Fruit fly (Drosophila melanogaster) whole organism, embryonic: ENCODE measurements around the gene Pex7.

ENCODE experiments used
- Ada2b ChIP-seq: fragments of 200-800 bp; sonication (Bioruptor generic); IDR thresholded peaks from 2 replicates; pipeline ENCODE4 v1.3.6; 2022; ENCODE audit warnings: missing biosample characterization, missing genetic modification characterization
- B-H2 ChIP-seq: fragments of 200-800 bp; sonication (Bioruptor generic); optimal IDR thresholded peaks from 2 replicates; lab custom pipeline; 2018; ENCODE audit warnings: missing biosample characterization, mild to moderate bottlenecking, missing genetic modification characterization
- CG14050 ChIP-seq: fragments of 200-800 bp; sonication (Bioruptor generic); IDR thresholded peaks from 3 replicates; pipeline ENCODE4 v1.3.6; 2022; ENCODE audit warnings: missing biosample characterization, missing genetic modification characterization
- CG1647 ChIP-seq: fragments of 200-800 bp; sonication (Bioruptor generic); optimal IDR thresholded peaks from 3 replicates; lab custom pipeline; 2016; ENCODE audit warnings: missing biosample characterization, missing genetic modification characterization
- CG16815 ChIP-seq: fragments of 200-800 bp; sonication (Bioruptor generic); optimal IDR thresholded peaks from 3 replicates; lab custom pipeline; 2017; ENCODE audit warnings: missing biosample characterization, mild to moderate bottlenecking, missing genetic modification characterization
- CG17912 ChIP-seq: fragments of 200-800 bp; sonication (Bioruptor generic); optimal IDR thresholded peaks from 2 replicates; lab custom pipeline; 2018; ENCODE audit warnings: missing biosample characterization, mild to moderate bottlenecking, missing genetic modification characterization
- CG1832 ChIP-seq: fragments of 200-800 bp; sonication (Bioruptor generic); optimal IDR thresholded peaks from 2 replicates; lab custom pipeline; 2017; ENCODE audit warnings: missing biosample characterization, mild to moderate bottlenecking, missing genetic modification characterization, inconsistent platforms
- CG2199 ChIP-seq: fragments of 200-800 bp; sonication (Bioruptor generic); IDR thresholded peaks from 3 replicates; pipeline ENCODE4 v1.3.6; 2022; ENCODE audit warnings: missing biosample characterization, missing genetic modification characterization
- CG31365 ChIP-seq: fragments of 200-800 bp; sonication (Bioruptor generic); optimal IDR thresholded peaks from 2 replicates; lab custom pipeline; 2018; ENCODE audit warnings: missing biosample characterization, mild to moderate bottlenecking, missing genetic modification characterization
- CG31388 ChIP-seq: fragments of 200-800 bp; sonication (Bioruptor generic); optimal IDR thresholded peaks from 2 replicates; lab custom pipeline; 2016; ENCODE audit warnings: missing biosample characterization, missing genetic modification characterization
- CG32772 ChIP-seq: fragments of 200-800 bp; sonication (Bioruptor generic); IDR thresholded peaks from 2 replicates; pipeline ENCODE4 v1.3.6; 2022; ENCODE audit warnings: missing biosample characterization, missing genetic modification characterization
- CG33557 ChIP-seq: fragments of 200-800 bp; sonication (Bioruptor generic); optimal IDR thresholded peaks from 2 replicates; lab custom pipeline; 2019; ENCODE audit warnings: missing biosample characterization, mild to moderate bottlenecking, missing genetic modification characterization, moderate library complexity
- CG34376 ChIP-seq: fragments of 200-800 bp; sonication (Bioruptor generic); optimal IDR thresholded peaks from 2 replicates; lab custom pipeline; 2018; ENCODE audit warnings: missing biosample characterization, mild to moderate bottlenecking, missing genetic modification characterization
- CG4617 ChIP-seq: fragments of 200-800 bp; sonication (Bioruptor generic); optimal IDR thresholded peaks from 3 replicates; lab custom pipeline; 2016; ENCODE audit warnings: missing biosample characterization, missing genetic modification characterization, borderline replicate concordance
- CG8359 ChIP-seq: fragments of 200-800 bp; sonication (Bioruptor generic); optimal IDR thresholded peaks from 2 replicates; lab custom pipeline; 2017; ENCODE audit warnings: missing biosample characterization, mild to moderate bottlenecking, missing genetic modification characterization, borderline replicate concordance
- CG8944 ChIP-seq: fragments of 200-800 bp; sonication (Bioruptor generic); optimal IDR thresholded peaks from 3 replicates; lab custom pipeline; 2016; ENCODE audit warnings: missing biosample characterization, missing genetic modification characterization
- CG9817 ChIP-seq: fragments of 200-800 bp; sonication (Bioruptor generic); optimal IDR thresholded peaks from 2 replicates; lab custom pipeline; 2018; ENCODE audit warnings: missing biosample characterization, mild to moderate bottlenecking, missing genetic modification characterization, moderate library complexity
- Camta ChIP-seq: fragments of 200-800 bp; sonication (Bioruptor generic); optimal IDR thresholded peaks from 2 replicates; lab custom pipeline; 2016; ENCODE audit warnings: missing biosample characterization, missing genetic modification characterization
- Chrac-16 ChIP-seq: fragments of 200-800 bp; sonication (Bioruptor generic); optimal IDR thresholded peaks from 3 replicates; lab custom pipeline; 2016; ENCODE audit warnings: missing biosample characterization, missing genetic modification characterization
- D19B ChIP-seq: fragments of 200-800 bp; sonication (Bioruptor generic); optimal IDR thresholded peaks from 2 replicates; lab custom pipeline; 2017; ENCODE audit warnings: missing biosample characterization, mild to moderate bottlenecking, missing genetic modification characterization
- Drgx ChIP-seq: fragments of 200-800 bp; sonication (Bioruptor generic); IDR thresholded peaks from 2 replicates; pipeline ENCODE4 v1.3.6; 2022; ENCODE audit warnings: missing biosample characterization, missing genetic modification characterization
- Elba2 ChIP-seq: fragments of 200-800 bp; sonication (Bioruptor generic); optimal IDR thresholded peaks from 3 replicates; lab custom pipeline; 2016; ENCODE audit warnings: missing biosample characterization, missing genetic modification characterization
- Hr3 ChIP-seq: fragments of 200-800 bp; sonication (Bioruptor generic); optimal IDR thresholded peaks from 3 replicates; lab custom pipeline; 2016; ENCODE audit warnings: missing biosample characterization, missing genetic modification characterization
- Hr39 ChIP-seq: fragments of >200 bp; optimal IDR thresholded peaks from 2 replicates; lab custom pipeline; 2017
- Kr ChIP-seq: fragments of 200-800 bp; sonication (Bioruptor generic); optimal IDR thresholded peaks from 2 replicates; lab custom pipeline; 2017; ENCODE audit warnings: missing biosample characterization, mild to moderate bottlenecking, missing genetic modification characterization
- MESR4 ChIP-seq: fragments of 200-800 bp; sonication (Bioruptor generic); optimal IDR thresholded peaks from 2 replicates; lab custom pipeline; 2018; ENCODE audit warnings: missing biosample characterization, mild to moderate bottlenecking, missing genetic modification characterization, moderate library complexity
- Med ChIP-seq: fragments of 200-800 bp; sonication (Bioruptor generic); peaks from one replicate; lab custom pipeline; 2016; ENCODE audit warnings: missing biosample characterization, missing genetic modification characterization, mild to moderate bottlenecking, inconsistent platforms, moderate library complexity
- NFAT ChIP-seq: fragments of 200-800 bp; sonication (Bioruptor generic); IDR thresholded peaks from 2 replicates; pipeline ENCODE4 v1.3.6; 2022; ENCODE audit warnings: missing biosample characterization, missing genetic modification characterization
- NfI ChIP-seq: fragments of 200-800 bp; sonication (Bioruptor generic); optimal IDR thresholded peaks from 3 replicates; lab custom pipeline; 2018; ENCODE audit warnings: missing biosample characterization, mild to moderate bottlenecking, missing genetic modification characterization, moderate library complexity
- Opbp ChIP-seq: fragments of 200-800 bp; sonication (Bioruptor generic); IDR thresholded peaks from 3 replicates; pipeline ENCODE4 v1.3.6; 2022; ENCODE audit warnings: missing biosample characterization, missing genetic modification characterization; ENCODE audit not compliant: partially characterized antibody
- Sox102F ChIP-seq: fragments of 200-800 bp; sonication (Bioruptor generic); optimal IDR thresholded peaks from 2 replicates; lab custom pipeline; 2018; ENCODE audit warnings: missing biosample characterization, mild to moderate bottlenecking, missing genetic modification characterization, moderate library complexity
- Spps ChIP-seq: fragments of 200-800 bp; sonication (Bioruptor generic); optimal IDR thresholded peaks from 2 replicates; lab custom pipeline; 2018; ENCODE audit warnings: missing biosample characterization, mild to moderate bottlenecking, missing genetic modification characterization
- Trl ChIP-seq, 3 experiments: fragments of >200 bp in 2 of 3; fragments of 200-800 bp in 1 of 3; sonication (Bioruptor generic) in 1 of 3; optimal IDR thresholded peaks; 2 replicates in 1 of 3; 3 replicates in 2 of 3; lab custom pipeline; 2016 to 2017; ENCODE audit warnings: missing biosample characterization in 1 of 3, missing genetic modification characterization in 1 of 3
- Xbp1 ChIP-seq: fragments of 200-800 bp; sonication (Bioruptor generic); optimal IDR thresholded peaks from 3 replicates; lab custom pipeline; 2016; ENCODE audit warnings: missing biosample characterization, mild to moderate bottlenecking, missing genetic modification characterization
- crol ChIP-seq: fragments of 200-800 bp; sonication (Bioruptor generic); IDR thresholded peaks from 2 replicates; pipeline ENCODE4 v1.3.6; 2022; ENCODE audit warnings: missing biosample characterization, missing genetic modification characterization
- fd96Cb ChIP-seq: fragments of 200-800 bp; sonication (Bioruptor generic); optimal IDR thresholded peaks from 2 replicates; lab custom pipeline; 2018; ENCODE audit warnings: missing biosample characterization, mild to moderate bottlenecking, missing genetic modification characterization, moderate library complexity
- gem ChIP-seq: fragments of 200-800 bp; sonication (Bioruptor generic); optimal IDR thresholded peaks from 2 replicates; lab custom pipeline; 2019; ENCODE audit warnings: missing biosample characterization, mild to moderate bottlenecking, missing genetic modification characterization, moderate library complexity
- gsb ChIP-seq: fragments of 200-800 bp; sonication (Bioruptor generic); IDR thresholded peaks from 2 replicates; pipeline ENCODE4 v1.3.6; 2022; ENCODE audit warnings: missing biosample characterization, missing genetic modification characterization
- gsb-n ChIP-seq: fragments of 200-800 bp; sonication (Bioruptor generic); optimal IDR thresholded peaks from 3 replicates; lab custom pipeline; 2018; ENCODE audit warnings: missing biosample characterization, mild to moderate bottlenecking, missing genetic modification characterization
- gt ChIP-seq: fragments of 200-800 bp; sonication (Bioruptor generic); IDR thresholded peaks from 2 replicates; pipeline ENCODE4 v1.3.6; 2022; ENCODE audit warnings: missing biosample characterization, missing genetic modification characterization
- lov ChIP-seq, 2 experiments: fragments of 200-800 bp in 1 of 2; fragments of >200 bp in 1 of 2; sonication (Bioruptor generic) in 1 of 2; IDR thresholded peaks in 1 of 2; optimal IDR thresholded peaks in 1 of 2; 2 replicates in 1 of 2; 3 replicates in 1 of 2; pipeline versions ENCODE4 v1.3.6 to Lab custom; 2017 to 2022; ENCODE audit warnings: missing biosample characterization in 1 of 2, missing genetic modification characterization in 1 of 2
- nom ChIP-seq: fragments of 200-800 bp; sonication (Bioruptor generic); optimal IDR thresholded peaks from 2 replicates; lab custom pipeline; 2017; ENCODE audit warnings: missing biosample characterization, missing genetic modification characterization, mild to moderate bottlenecking, moderate library complexity, missing genetic modification reagents
- pho ChIP-seq: fragments of 200-800 bp; sonication (Bioruptor generic); optimal IDR thresholded peaks from 2 replicates; lab custom pipeline; 2016; ENCODE audit warnings: missing biosample characterization, missing genetic modification characterization
- sim ChIP-seq: fragments of 200-800 bp; sonication (Bioruptor generic); IDR thresholded peaks from 2 replicates; pipeline ENCODE4 v1.3.6; 2022; ENCODE audit warnings: missing biosample characterization, missing genetic modification characterization
- stc ChIP-seq: fragments of 200-800 bp; sonication (Bioruptor generic); IDR thresholded peaks from 2 replicates; pipeline ENCODE4 v1.3.6; 2022; ENCODE audit warnings: missing biosample characterization, missing genetic modification characterization
- stwl ChIP-seq: fragments of 200-800 bp; sonication (Bioruptor generic); optimal IDR thresholded peaks from 3 replicates; lab custom pipeline; 2018; ENCODE audit warnings: missing biosample characterization, mild to moderate bottlenecking, missing genetic modification characterization, moderate library complexity
- zen ChIP-seq: fragments of 200-800 bp; sonication (Bioruptor generic); optimal IDR thresholded peaks from 3 replicates; lab custom pipeline; 2018; ENCODE audit warnings: missing biosample characterization, mild to moderate bottlenecking, missing genetic modification characterization, moderate library complexity
- zen2 ChIP-seq: fragments of 200-800 bp; sonication (Bioruptor generic); IDR thresholded peaks from 3 replicates; pipeline ENCODE4 v1.3.6; 2022; ENCODE audit warnings: missing biosample characterization, missing genetic modification characterization; ENCODE audit not compliant: partially characterized antibody

Gene Pex7

dm6 chr3L:8627839-8628827, 18.8 kb upstream of the Pex7 start (continued):
- TF ChIP-seq stc (GFP tag; lab: Robert Waterston, UW) (0 out of 2 replicates have a peak, but pooled peaks have one; percentile 40), CG1832 (no peak), sim (GFP tag; lab: Robert Waterston, UW) (no peak), zen2 (GFP tag; lab: Robert Waterston, UW) (no peak), CG34376 (GFP tag; lab: Kevin White, UChicago) (no peak), zen (tag; lab: Kevin White, UChicago) (no peak), CG14050 (no peak), CG9817 (no peak), Xbp1 (GFP tag; lab: Kevin White, UChicago) (no peak), CG4617 (GFP tag; lab: Kevin White, UChicago) (no peak), CG32772 (GFP tag; lab: Robert Waterston, UW) (no peak), CG16815 (no peak), MESR4 (GFP tag; lab: Kevin White, UChicago) (no peak), Drgx (no peak), crol (GFP tag; lab: Robert Waterston, UW) (peak; percentile 47; the same call in 1 of the 2 replicates), pho (GFP tag; lab: Kevin White, UChicago) (no peak), CG8359 (GFP tag; lab: Kevin White, UChicago) (no peak), D19B (GFP tag; lab: Kevin White, UChicago) (no peak), gt (GFP tag; lab: Robert Waterston, UW) (no peak), CG2199 (peak; percentile 14; the same call in 1 of the 3 replicates), fd96Cb (tag; lab: Kevin White, UChicago) (no peak), CG33557 (GFP tag; lab: Kevin White, UChicago) (no peak), CG1647 (GFP tag; lab: Kevin White, UChicago) (no peak), Chrac-16 (GFP tag; lab: Kevin White, UChicago) (no peak), Hr39 (lab: Kevin White, UChicago) (no peak), NFAT (GFP tag; lab: Robert Waterston, UW) (no peak), CG31365 (tag; lab: Kevin White, UChicago) (no peak), gsb (GFP tag; lab: Robert Waterston, UW) (no peak), gem (tag; lab: Kevin White, UChicago) (no peak), Hr3 (GFP tag; lab: Kevin White, UChicago) (no peak), Opbp (GFP tag; lab: Robert Waterston, UW) (no peak), NfI (GFP tag; lab: Kevin White, UChicago) (no peak), Elba2 (no peak), Kr (GFP tag; lab: Kevin White, UChicago) (no peak), Med (peak; percentile 26), gsb-n (tag; lab: Kevin White, UChicago) (no peak), CG17912 (GFP tag; lab: Kevin White, UChicago) (no peak), stwl (tag; lab: Kevin White, UChicago) (peak; percentile 17), nom (no peak), CG31388 (GFP tag; lab: Kevin White, UChicago) (no peak), Sox102F (GFP tag; lab: Kevin White, UChicago) (no peak), B-H2 (GFP tag; lab: Kevin White, UChicago) (no peak), Trl (optimal IDR thresholded peaks at IDR 0.05; lab: Kevin White, UChicago) (no peak), Trl (GFP tag; optimal IDR thresholded peaks at IDR 0.05; lab: Kevin White, UChicago) (no peak), CG8944 (no peak), lov (optimal IDR thresholded peaks at IDR 0.05; lab: Kevin White, UChicago) (no peak), lov (GFP tag; IDR thresholded peaks at IDR 0.05; lab: Robert Waterston, UW) (no peak), Ada2b (no peak), Camta (GFP tag; lab: Kevin White, UChicago) (no peak), Spps (tag; lab: Kevin White, UChicago) (no peak)
